Worm (Caenorhabditis elegans): Measurements from ENCODE around the gene C35A5.8.

The C35A5.8 gene

DNA sequence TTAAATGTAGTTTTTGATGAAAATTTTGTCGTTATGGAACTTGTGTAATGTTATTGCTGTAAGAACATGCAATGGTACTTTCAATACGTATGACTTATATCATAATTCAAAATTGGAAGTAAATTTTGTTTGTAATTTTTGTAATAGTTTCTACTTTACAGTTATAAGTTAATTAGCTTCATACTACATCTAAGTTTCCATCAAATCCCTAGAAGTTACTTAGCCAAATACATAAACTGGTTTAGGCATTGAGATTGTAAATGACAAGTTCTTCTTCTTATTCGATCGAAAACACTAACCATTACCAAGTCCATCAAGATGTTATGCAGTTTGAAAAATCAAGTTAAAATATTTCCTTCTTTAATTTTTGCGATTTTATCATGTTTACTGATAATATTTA is 24.0 kb upstream of the C35A5.8 start, which contains the start of gene F32G8.2:
Gene F32G8.2 (plus strand): TSS at position 301 of the 400 bp plus-strand sequence.
- TF ChIP-seq ceh-22 (tag; optimal IDR thresholded peaks at IDR 0.05) (no peak), sox-2 (GFP tag; IDR thresholded peaks at IDR 0.05) (no peak), ceh-9 (tag; optimal IDR thresholded peaks at IDR 0.05) (no peak), mec-3 (tag; optimal IDR thresholded peaks at IDR 0.05; ENCODE audit: borderline replicate concordance) (no peak), dmd-4 (tag; optimal IDR thresholded peaks at IDR 0.05; ENCODE audit: borderline replicate concordance) (no peak), eyg-1 (tag; optimal IDR thresholded peaks at IDR 0.05) (no peak)

DNA sequence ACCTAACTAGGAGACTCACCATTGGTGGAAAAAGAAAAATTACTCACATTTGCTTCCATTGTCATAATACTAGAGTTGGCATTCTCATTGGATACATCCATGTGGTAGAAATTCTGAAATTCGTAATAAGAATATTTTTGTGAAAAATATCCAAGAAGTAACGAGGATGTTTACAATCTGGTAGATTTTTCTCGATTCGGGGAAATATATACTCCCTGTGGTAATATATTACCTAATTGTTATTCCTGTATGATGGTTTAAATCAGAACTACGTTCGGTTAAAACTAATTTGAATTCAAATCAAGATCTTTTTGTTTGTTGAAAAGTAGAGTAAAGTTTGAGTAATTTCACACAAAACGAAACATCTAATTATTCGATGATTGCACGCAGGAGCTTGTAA is 23.3 kb upstream of the C35A5.8 start, which contains the start of gene srd-34:
Gene srd-34 (minus strand): TSS at position 101 of the 400 bp plus-strand sequence.
- TF ChIP-seq pha-4 (tag; optimal IDR thresholded peaks at IDR 0.05) (no peak), elt-4 (tag; optimal IDR thresholded peaks at IDR 0.05) (no peak), nfya-1 (tag; optimal IDR thresholded peaks at IDR 0.05) (no peak), K02D7.2 (tag; optimal IDR thresholded peaks at IDR 0.05) (no peak), gmeb-2 (tag; optimal IDR thresholded peaks at IDR 0.05) (no peak), pros-1 (tag; optimal IDR thresholded peaks at IDR 0.05) (no peak), ztf-16 (tag; optimal IDR thresholded peaks at IDR 0.05) (no peak), hlh-15 (tag; optimal IDR thresholded peaks at IDR 0.05) (no peak), ttx-3 (tag; optimal IDR thresholded peaks at IDR 0.05) (no peak), ceh-19 (GFP tag; optimal IDR thresholded peaks at IDR 0.05) (no peak), sox-4 (tag; optimal IDR thresholded peaks at IDR 0.05) (no peak), T23F11.4 (GFP tag; optimal IDR thresholded peaks at IDR 0.05) (no peak), fkh-10 (GFP tag; optimal IDR thresholded peaks at IDR 0.05) (no peak)

DNA sequence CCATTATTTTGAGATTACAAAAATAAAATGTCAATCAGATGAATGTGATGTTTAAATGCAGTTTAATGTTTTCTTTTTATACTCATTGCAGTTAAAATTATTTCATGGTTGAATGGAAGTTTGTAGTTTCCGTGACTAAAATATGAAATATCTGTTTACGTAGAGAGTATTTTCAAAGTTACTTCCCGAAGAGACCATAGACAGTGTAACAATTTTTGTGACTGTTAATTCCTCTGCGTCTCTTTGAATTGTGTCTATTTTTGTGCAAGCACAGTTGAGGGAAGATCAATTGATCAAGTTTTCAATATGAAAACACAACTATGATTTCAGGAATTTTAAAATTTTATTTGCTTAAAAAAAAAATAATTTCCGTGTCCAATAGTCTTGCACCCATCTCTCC is 21.0 kb upstream of the C35A5.8 start, which contains the start of gene F25D1.5:
Gene F25D1.5 (minus strand): TSS at position 35 of the 400 bp plus-strand sequence.
- TF ChIP-seq gmeb-2 (tag; optimal IDR thresholded peaks at IDR 0.05) (no peak), che-1 (tag; optimal IDR thresholded peaks at IDR 0.05) (no peak), Y22D7AL.16 (tag; optimal IDR thresholded peaks at IDR 0.05) (no peak), ahr-1 (tag; optimal IDR thresholded peaks at IDR 0.05) (no peak), ceh-2 (tag; optimal IDR thresholded peaks at IDR 0.05) (no peak), ceh-48 (tag; optimal IDR thresholded peaks at IDR 0.05) (no peak), pat-9 (tag; optimal IDR thresholded peaks at IDR 0.05) (no peak), ceh-9 (tag; optimal IDR thresholded peaks at IDR 0.05) (no peak), nhr-232 (tag; optimal IDR thresholded peaks at IDR 0.05) (no peak), unc-42 (tag; optimal IDR thresholded peaks at IDR 0.05) (no peak), pqm-1 (tag; optimal IDR thresholded peaks at IDR 0.05) (no peak), ama-1 (optimal IDR thresholded peaks at IDR 0.05) (no peak), pha-4 (tag; optimal IDR thresholded peaks at IDR 0.05) (no peak), K02D7.2 (tag; optimal IDR thresholded peaks at IDR 0.05) (no peak), dmd-4 (tag; optimal IDR thresholded peaks at IDR 0.05; ENCODE audit: borderline replicate concordance) (no peak), K09A11.1 (tag; optimal IDR thresholded peaks at IDR 0.05; ENCODE audit: insufficient read depth) (no peak), hlh-8 (tag; optimal IDR thresholded peaks at IDR 0.05) (no peak), odd-2 (tag; optimal IDR thresholded peaks at IDR 0.05) (no peak)

DNA sequence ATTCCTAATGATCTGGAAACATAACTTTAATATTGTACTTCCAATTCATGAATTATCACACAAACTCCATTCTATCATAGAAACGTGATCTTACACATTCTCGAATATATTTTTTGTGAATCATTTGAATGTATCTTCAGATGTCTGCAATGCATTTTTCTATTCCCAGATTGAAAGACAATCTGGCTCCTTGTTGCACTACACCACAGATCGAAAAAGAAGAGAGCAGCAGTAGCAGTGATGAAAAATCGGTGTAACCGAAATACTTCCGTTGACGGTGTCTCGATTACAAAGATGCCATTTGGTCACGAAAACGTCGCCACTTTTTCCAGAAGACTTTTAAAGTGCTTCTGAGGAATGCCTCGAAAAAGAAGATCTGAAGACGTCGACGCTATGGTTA is 14.3 kb upstream of the C35A5.8 start, which contains the start of gene degt-1:
Gene degt-1 (plus strand): TSS at position 301 of the 400 bp plus-strand sequence.
- no peak for TF ChIP-seq zip-5 (tag; optimal IDR thresholded peaks at IDR 0.05)
- TF ChIP-seq ztf-16 (tag; optimal IDR thresholded peaks at IDR 0.05), result no peak
- no peak for TF ChIP-seq che-1 (tag; optimal IDR thresholded peaks at IDR 0.05)
- TF ChIP-seq ceh-6 (GFP tag; optimal IDR thresholded peaks at IDR 0.05), result no peak
- TF ChIP-seq ceh-2 (tag; optimal IDR thresholded peaks at IDR 0.05), result no peak
- no peak for TF ChIP-seq fkh-10 (GFP tag; optimal IDR thresholded peaks at IDR 0.05)
- no peak for TF ChIP-seq hlh-6 (tag; optimal IDR thresholded peaks at IDR 0.05)
- no peak for TF ChIP-seq sox-2 (GFP tag; IDR thresholded peaks at IDR 0.05)
- no peak for TF ChIP-seq C08G9.2 (tag; optimal IDR thresholded peaks at IDR 0.05)
- no peak for TF ChIP-seq hlh-15 (tag; optimal IDR thresholded peaks at IDR 0.05)

Data from whole organism, late embryonic.